Worm (Caenorhabditis elegans) whole organism, midembryonic: ENCODE measurements around the gene F44E2.9.

Source experiments
- T22C8.4 ChIP-seq: fragments of 200-800 bp; sonication (Bioruptor generic); IDR thresholded peaks from 2 replicates; pipeline ENCODE4 v1.3.6; 2022; ENCODE audit warnings: missing genetic modification characterization, missing compliant biosample characterization
- cog-1 ChIP-seq: sonication (generic microtip); optimal IDR thresholded peaks from 2 replicates; lab custom pipeline; 2016; ENCODE audit warnings: missing genetic modification characterization, missing compliant biosample characterization
- flt-1 ChIP-seq: fragments of 200-800 bp; sonication (Bioruptor generic); IDR thresholded peaks from 2 replicates; pipeline ENCODE4 v1.3.6; 2022; ENCODE audit warnings: missing genetic modification characterization, missing compliant biosample characterization
- klf-2 ChIP-seq: fragments of 200-800 bp; sonication (Bioruptor generic); conservative IDR thresholded peaks from 2 replicates; pipeline ENCODE4 v1.3.6; 2022; ENCODE audit warnings: missing genetic modification reagents, missing genetic modification characterization, missing compliant biosample characterization
- med-1 ChIP-seq: sonication (generic microtip); optimal IDR thresholded peaks from 2 replicates; lab custom pipeline; 2017; ENCODE audit warnings: missing genetic modification characterization, mild to moderate bottlenecking, missing compliant biosample characterization, antibody characterized with exemption, missing genetic modification reagents; ENCODE audit not compliant: insufficient read depth
- ref-1 ChIP-seq: fragments of 200-800 bp; sonication (Bioruptor generic); conservative IDR thresholded peaks from 2 replicates; pipeline ENCODE4 v1.3.6; 2022; ENCODE audit warnings: missing genetic modification reagents, missing genetic modification characterization, missing compliant biosample characterization
- tab-1 ChIP-seq: fragments of 200-800 bp; sonication (Bioruptor generic); IDR thresholded peaks from 2 replicates; pipeline ENCODE4 v1.3.6; 2022; ENCODE audit warnings: missing genetic modification characterization, missing compliant biosample characterization
- ztf-23 ChIP-seq: fragments of 200-800 bp; sonication (Bioruptor generic); IDR thresholded peaks from 2 replicates; pipeline ENCODE4 v1.3.6; 2022; ENCODE audit warnings: missing genetic modification reagents, missing genetic modification characterization, missing compliant biosample characterization
- ztf-29 ChIP-seq: fragments of 200-800 bp; sonication (Bioruptor generic); IDR thresholded peaks from 2 replicates; pipeline ENCODE4 v1.3.6; 2022; ENCODE audit warnings: missing genetic modification reagents, missing genetic modification characterization, missing compliant biosample characterization

Gene F44E2.9

DNA sequence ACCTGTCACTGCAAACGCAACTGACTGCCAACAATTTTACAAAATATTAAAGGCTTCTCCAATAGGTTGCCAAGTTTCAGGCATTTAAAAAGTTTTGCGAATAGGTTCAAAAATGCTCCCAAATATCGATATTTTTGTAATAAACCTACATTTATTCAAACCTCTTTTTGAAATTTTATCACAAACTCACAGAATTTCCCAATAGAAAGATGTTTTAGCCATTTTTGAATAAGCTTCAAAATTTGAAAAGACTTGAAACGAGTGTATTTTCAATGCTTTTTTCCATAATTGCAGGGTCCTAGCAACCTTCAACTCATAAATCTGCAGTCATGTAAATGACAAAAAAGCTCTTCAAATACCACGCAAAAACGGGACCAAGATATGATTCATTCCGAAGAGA lies 32.0 kb upstream of the F44E2.9 start:
- TF ChIP-seq tab-1 (GFP tag; lab: Robert Waterston, UW) (no peak), med-1 (GFP tag; lab: Kevin White, UChicago) (no peak), cog-1 (tag; lab: Kevin White, UChicago) (no peak), ztf-29 (GFP tag; lab: Robert Waterston, UW) (no peak), flt-1 (no peak), klf-2 (GFP tag; lab: Robert Waterston, UW) (no peak), T22C8.4 (no peak), ztf-23 (GFP tag; lab: Robert Waterston, UW) (no peak), ref-1 (GFP tag; lab: Robert Waterston, UW) (no peak)

DNA sequence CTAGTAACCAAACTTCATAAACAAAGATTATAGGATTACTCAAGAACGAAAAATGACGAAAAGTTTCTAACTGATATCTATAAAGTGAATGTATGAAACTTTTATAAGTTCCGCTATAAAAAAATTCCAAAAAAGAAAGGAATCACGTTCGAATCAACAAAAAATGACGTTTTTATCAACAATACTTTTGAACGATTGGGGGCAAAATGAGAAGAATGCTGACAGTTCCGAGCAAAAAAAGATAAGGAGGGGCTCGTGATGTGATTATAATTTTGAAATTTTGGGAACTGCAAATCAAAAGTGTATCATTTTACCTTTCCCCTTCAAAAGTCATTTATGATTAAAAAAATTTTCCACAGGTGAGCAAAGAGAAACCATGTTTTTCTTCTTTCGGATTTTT lies 28.6 kb upstream of the F44E2.9 start:
- no peak for TF ChIP-seq ref-1 (GFP tag; lab: Robert Waterston, UW)
- no peak for TF ChIP-seq med-1 (GFP tag; lab: Kevin White, UChicago)
- no peak for TF ChIP-seq ztf-23 (GFP tag; lab: Robert Waterston, UW)
- TF ChIP-seq flt-1, result no peak
- no peak for TF ChIP-seq klf-2 (GFP tag; lab: Robert Waterston, UW)
- TF ChIP-seq ztf-29 (GFP tag; lab: Robert Waterston, UW), result no peak
- no peak for TF ChIP-seq T22C8.4
- TF ChIP-seq tab-1 (GFP tag; lab: Robert Waterston, UW), result no peak
- no peak for TF ChIP-seq cog-1 (tag; lab: Kevin White, UChicago)

DNA sequence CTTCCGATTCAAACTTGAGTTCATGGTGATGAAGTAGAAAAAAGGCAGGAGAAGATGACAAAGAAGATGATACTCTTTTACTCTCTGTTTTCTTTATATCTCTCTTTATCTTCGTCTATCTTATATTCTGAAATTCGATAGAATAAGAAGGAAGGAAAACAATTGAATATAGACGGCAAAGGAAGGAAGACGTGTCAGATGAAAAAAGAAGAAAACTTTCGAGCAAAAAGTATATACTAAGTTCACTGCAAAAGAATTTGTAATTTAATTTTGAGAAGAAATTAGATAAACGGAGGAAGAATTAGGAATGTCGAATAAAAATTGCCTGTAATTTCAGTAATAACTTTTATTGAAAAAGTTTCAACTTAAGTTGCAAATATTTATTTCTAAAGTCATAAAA lies 26.7 kb upstream of the F44E2.9 start, which contains the start of gene K01F9.2:
Gene K01F9.2 (minus strand): TSS at position 127 of the 400 bp plus-strand sequence.
- TF ChIP-seq ztf-29 (GFP tag; lab: Robert Waterston, UW) (no peak), flt-1 (no peak)

DNA sequence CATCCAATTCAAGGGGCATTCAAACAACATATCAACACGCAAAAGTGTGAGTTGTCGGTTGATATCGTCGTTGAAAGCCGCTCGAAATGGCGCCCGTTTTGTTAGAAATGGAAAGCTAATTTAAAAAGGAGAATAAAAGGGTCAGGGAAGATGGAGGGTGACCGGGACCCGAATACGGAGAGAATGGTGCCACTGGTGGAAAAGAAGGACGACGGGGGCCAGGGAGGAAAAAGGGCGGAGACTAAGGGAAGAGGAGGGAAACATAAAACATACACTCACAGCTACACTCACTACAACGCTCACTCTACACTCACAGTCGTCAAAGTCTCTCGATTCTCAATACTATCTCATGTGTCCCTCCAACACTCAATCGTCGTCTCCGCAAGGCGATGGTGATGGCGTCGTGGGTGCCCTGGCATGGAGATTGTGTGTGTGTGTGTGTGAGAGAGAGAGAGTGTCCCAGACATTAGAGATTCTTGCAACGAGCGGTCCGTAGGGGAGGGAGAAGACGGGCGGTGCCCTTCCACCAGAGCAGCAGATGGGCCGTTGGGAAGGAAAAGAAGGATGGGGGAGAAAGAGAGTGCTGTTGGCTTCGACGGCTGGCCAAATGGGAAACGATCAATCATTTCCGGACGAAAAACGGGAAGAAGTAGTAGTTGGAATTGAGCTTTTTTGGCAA lies 23.8 kb upstream of the F44E2.9 start:
- TF ChIP-seq klf-2 (GFP tag; lab: Robert Waterston, UW), result no peak
- peak; percentile 56; the same call in 1 of the 2 replicates for TF ChIP-seq ztf-23 (GFP tag; lab: Robert Waterston, UW)
- TF ChIP-seq cog-1 (tag; lab: Kevin White, UChicago), result peak; percentile 85
- TF ChIP-seq flt-1, result peak; percentile 65; the same call in 1 of the 2 replicates
- 0 out of 2 replicates have a peak, but pooled peaks have one; percentile 61 for TF ChIP-seq tab-1 (GFP tag; lab: Robert Waterston, UW)
- TF ChIP-seq ztf-29 (GFP tag; lab: Robert Waterston, UW), result no peak
- no peak for TF ChIP-seq T22C8.4
- TF ChIP-seq med-1 (GFP tag; lab: Kevin White, UChicago), result no peak
- TF ChIP-seq ref-1 (GFP tag; lab: Robert Waterston, UW), result no peak

DNA sequence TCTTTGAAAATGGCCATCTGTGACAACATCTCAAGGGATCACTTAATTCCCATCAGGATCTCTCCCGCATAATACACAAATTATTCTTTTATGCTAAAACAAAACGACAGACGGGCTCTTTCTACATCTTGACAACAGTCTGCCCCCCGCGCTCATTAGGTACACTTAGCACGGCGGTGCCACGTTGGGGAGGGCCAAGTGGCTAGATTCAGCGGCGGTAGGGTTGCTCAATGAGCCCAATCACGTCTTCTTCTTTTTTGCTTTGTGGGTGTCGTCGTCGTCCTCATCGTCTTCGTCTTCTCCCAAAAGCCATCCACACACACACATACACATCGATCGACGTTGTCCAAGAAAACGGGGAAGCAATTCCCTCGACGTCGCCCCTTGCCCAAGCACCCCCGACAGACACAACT lies 22.7 kb upstream of the F44E2.9 start:
- no peak for TF ChIP-seq tab-1 (GFP tag; lab: Robert Waterston, UW)
- peak; percentile 1 for TF ChIP-seq cog-1 (tag; lab: Kevin White, UChicago)
- no peak for TF ChIP-seq med-1 (GFP tag; lab: Kevin White, UChicago)
- no peak for TF ChIP-seq klf-2 (GFP tag; lab: Robert Waterston, UW)
- peak; percentile 58; the same call in 1 of the 2 replicates for TF ChIP-seq T22C8.4
- 0 out of 2 replicates have a peak, but pooled peaks have one; percentile 41 for TF ChIP-seq flt-1

DNA sequence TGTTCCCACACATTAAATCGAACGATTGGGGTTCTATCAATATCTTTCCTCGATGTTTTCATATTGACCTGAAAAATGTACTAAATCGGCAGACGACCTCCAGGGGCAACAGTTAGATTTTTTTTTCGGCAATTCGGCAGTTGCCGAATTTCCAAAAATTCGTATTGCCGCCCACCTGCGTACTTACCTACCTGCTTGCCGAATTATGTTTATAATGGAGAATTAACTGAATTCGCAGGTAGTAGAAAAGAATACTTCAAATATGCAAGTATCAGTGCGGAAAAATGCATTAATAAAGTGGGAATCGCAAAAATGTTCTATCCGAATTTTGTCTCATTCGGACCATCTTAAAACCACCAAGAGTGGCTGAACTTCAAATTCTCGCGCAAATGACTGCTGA lies 19.3 kb upstream of the F44E2.9 start:
- TF ChIP-seq klf-2 (GFP tag; lab: Robert Waterston, UW), result no peak
- TF ChIP-seq flt-1, result no peak
- no peak for TF ChIP-seq med-1 (GFP tag; lab: Kevin White, UChicago)
- no peak for TF ChIP-seq ztf-23 (GFP tag; lab: Robert Waterston, UW)
- TF ChIP-seq cog-1 (tag; lab: Kevin White, UChicago), result no peak
- TF ChIP-seq ref-1 (GFP tag; lab: Robert Waterston, UW), result no peak
- TF ChIP-seq T22C8.4, result no peak
- no peak for TF ChIP-seq tab-1 (GFP tag; lab: Robert Waterston, UW)
- no peak for TF ChIP-seq ztf-29 (GFP tag; lab: Robert Waterston, UW)

DNA sequence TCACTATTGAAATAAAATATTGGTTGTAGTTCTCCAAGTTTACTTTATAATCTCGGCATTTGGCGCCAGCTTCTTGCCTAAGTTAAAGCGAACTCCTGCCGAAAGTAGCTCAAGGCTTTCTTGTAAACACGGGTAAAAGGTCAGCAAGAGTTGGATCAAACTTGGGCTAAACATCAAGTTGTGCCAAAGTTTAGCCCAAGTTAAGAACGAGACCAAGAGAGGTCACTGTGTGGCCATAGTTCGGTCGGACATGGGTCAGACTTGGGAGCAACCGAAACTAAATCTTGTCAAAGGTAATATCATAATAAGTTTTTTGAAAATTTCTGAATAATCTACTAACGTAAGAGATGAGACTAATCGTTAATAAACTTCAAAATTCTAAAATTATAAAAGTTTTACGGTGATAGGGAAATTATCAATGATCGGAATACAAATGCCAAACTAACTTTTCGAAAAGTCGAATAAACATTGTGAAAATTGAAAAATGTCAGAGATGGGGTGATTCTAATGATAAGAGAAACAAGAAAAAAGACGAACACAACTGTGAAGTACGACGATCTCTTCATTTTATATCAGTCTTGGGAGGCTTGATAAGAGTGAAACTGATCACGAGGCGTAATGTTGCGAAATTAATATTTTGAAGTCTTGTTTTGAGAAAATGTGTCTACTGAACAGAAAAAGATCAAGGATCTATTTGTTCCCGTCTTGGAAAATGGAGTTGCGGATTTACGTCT lies 17.8 kb upstream of the F44E2.9 start:
- no peak for TF ChIP-seq tab-1 (GFP tag; lab: Robert Waterston, UW)
- TF ChIP-seq ztf-29 (GFP tag; lab: Robert Waterston, UW), result no peak
- TF ChIP-seq T22C8.4, result no peak
- TF ChIP-seq ref-1 (GFP tag; lab: Robert Waterston, UW), result no peak
- TF ChIP-seq cog-1 (tag; lab: Kevin White, UChicago), result no peak

DNA sequence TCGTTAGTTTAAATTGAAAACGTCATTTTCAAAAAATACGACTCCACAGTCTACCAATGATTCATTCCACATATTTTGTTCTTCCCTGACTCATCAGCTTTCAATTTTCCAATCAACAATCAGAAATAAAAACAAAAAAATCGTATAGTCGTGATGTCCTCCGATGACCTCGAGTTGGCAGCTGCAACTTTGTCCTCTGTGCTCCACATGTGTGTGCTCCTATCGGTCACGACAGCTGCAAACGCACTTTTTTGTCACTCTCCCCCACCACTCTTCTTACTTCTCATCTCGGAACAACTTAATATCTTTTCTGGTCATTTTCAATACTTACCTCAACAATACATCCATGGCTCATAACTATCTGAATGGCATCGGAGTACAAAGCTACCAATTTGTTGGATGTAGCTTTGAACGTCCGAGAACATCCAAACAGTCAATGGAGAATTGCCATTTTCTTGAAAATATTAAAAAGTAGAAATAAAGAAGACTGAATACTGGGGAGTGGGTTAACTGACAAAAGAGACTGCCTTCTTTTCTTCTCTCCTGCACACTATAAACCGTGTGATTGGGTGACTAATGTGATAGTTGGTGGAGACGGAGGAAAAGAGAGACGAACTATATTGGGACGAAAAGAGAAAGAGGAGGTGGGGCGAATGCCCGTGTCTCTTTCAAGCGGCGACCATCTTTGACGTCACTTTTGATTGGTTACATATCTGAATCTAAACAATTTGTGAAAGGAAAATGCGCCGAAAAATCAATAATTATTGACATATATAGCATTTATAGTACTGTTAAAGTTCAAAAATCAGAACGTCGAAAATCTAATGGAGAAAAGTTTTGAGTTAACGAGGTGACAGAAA lies 16.9 kb upstream of the F44E2.9 start:
- TF ChIP-seq klf-2 (GFP tag; lab: Robert Waterston, UW), result no peak
- TF ChIP-seq ref-1 (GFP tag; lab: Robert Waterston, UW), result no peak
- TF ChIP-seq tab-1 (GFP tag; lab: Robert Waterston, UW), result no peak
- no peak for TF ChIP-seq ztf-23 (GFP tag; lab: Robert Waterston, UW)
- TF ChIP-seq cog-1 (tag; lab: Kevin White, UChicago), result no peak
- no peak for TF ChIP-seq T22C8.4
- TF ChIP-seq flt-1, result no peak
- TF ChIP-seq med-1 (GFP tag; lab: Kevin White, UChicago), result no peak
- no peak for TF ChIP-seq ztf-29 (GFP tag; lab: Robert Waterston, UW)
